Fruit fly (Drosophila melanogaster) whole organism, embryonic: ENCODE results near the gene CG17593.

Source experiments
- CG11093 ChIP-seq: fragments of 200-800 bp; sonication (Bioruptor generic); IDR thresholded peaks from 3 replicates; pipeline ENCODE4 v1.3.6; 2022; ENCODE audit warnings: missing biosample characterization, missing genetic modification characterization
- CG12659 ChIP-seq: fragments of 200-800 bp; sonication (Bioruptor generic); optimal IDR thresholded peaks from 3 replicates; lab custom pipeline; 2017; ENCODE audit warnings: mild to moderate bottlenecking, missing biosample characterization, missing genetic modification reagents, missing genetic modification characterization
- CG12942 ChIP-seq: fragments of 200-800 bp; sonication (Bioruptor generic); optimal IDR thresholded peaks from 3 replicates; lab custom pipeline; 2016; ENCODE audit warnings: missing biosample characterization, missing genetic modification characterization
- CG14050 ChIP-seq: fragments of 200-800 bp; sonication (Bioruptor generic); IDR thresholded peaks from 3 replicates; pipeline ENCODE4 v1.3.6; 2022; ENCODE audit warnings: missing biosample characterization, missing genetic modification characterization
- CG1602 ChIP-seq: fragments of 200-800 bp; sonication (Bioruptor generic); optimal IDR thresholded peaks from 3 replicates; lab custom pipeline; 2016; ENCODE audit warnings: missing biosample characterization, missing genetic modification characterization
- CG1603 ChIP-seq: fragments of 200-800 bp; sonication (Bioruptor generic); optimal IDR thresholded peaks from 2 replicates; lab custom pipeline; 2019; ENCODE audit warnings: missing biosample characterization, mild to moderate bottlenecking, missing genetic modification characterization, moderate library complexity
- CG1832 ChIP-seq: fragments of 200-800 bp; sonication (Bioruptor generic); optimal IDR thresholded peaks from 2 replicates; lab custom pipeline; 2017; ENCODE audit warnings: missing biosample characterization, mild to moderate bottlenecking, missing genetic modification characterization, inconsistent platforms
- CG18599 ChIP-seq: fragments of 200-800 bp; sonication (Bioruptor generic); optimal IDR thresholded peaks from 3 replicates; lab custom pipeline; 2017; ENCODE audit warnings: missing biosample characterization, missing genetic modification characterization, mild to moderate bottlenecking, moderate library complexity, missing genetic modification reagents
- CG18764 ChIP-seq: fragments of 200-800 bp; sonication (Bioruptor generic); optimal IDR thresholded peaks from 3 replicates; lab custom pipeline; 2016; ENCODE audit warnings: missing biosample characterization, missing genetic modification characterization
- CG2199 ChIP-seq: fragments of 200-800 bp; sonication (Bioruptor generic); IDR thresholded peaks from 3 replicates; pipeline ENCODE4 v1.3.6; 2022; ENCODE audit warnings: missing biosample characterization, missing genetic modification characterization
- CG2889 ChIP-seq: fragments of 200-800 bp; sonication (Bioruptor generic); IDR thresholded peaks from 3 replicates; pipeline ENCODE4 v1.3.6; 2022; ENCODE audit warnings: missing biosample characterization, missing genetic modification characterization
- CG3065 ChIP-seq: fragments of 200-800 bp; sonication (Bioruptor generic); optimal IDR thresholded peaks from 2 replicates; lab custom pipeline; 2016; ENCODE audit warnings: missing biosample characterization, missing genetic modification characterization
- CG3407 ChIP-seq: fragments of 200-800 bp; sonication (Bioruptor generic); optimal IDR thresholded peaks from 2 replicates; lab custom pipeline; 2018; ENCODE audit warnings: missing biosample characterization, mild to moderate bottlenecking, missing genetic modification characterization
- CG4404 ChIP-seq: fragments of 200-800 bp; sonication (Bioruptor generic); IDR thresholded peaks from 2 replicates; pipeline ENCODE4 v1.3.6; 2022; ENCODE audit warnings: missing biosample characterization, missing genetic modification characterization
- CG4730 ChIP-seq: fragments of 200-800 bp; sonication (Bioruptor generic); IDR thresholded peaks from 2 replicates; pipeline ENCODE4 v1.3.6; 2022; ENCODE audit warnings: missing biosample characterization, missing genetic modification characterization
- CG6765 ChIP-seq: fragments of 200-800 bp; sonication (Bioruptor generic); optimal IDR thresholded peaks from 3 replicates; lab custom pipeline; 2017; ENCODE audit warnings: missing biosample characterization, mild to moderate bottlenecking, missing genetic modification characterization
- CG7271 ChIP-seq: fragments of 200-800 bp; sonication (Bioruptor generic); optimal IDR thresholded peaks from 2 replicates; lab custom pipeline; 2018; ENCODE audit warnings: missing biosample characterization, mild to moderate bottlenecking, missing genetic modification characterization, moderate library complexity
- CG7839 ChIP-seq: fragments of 200-800 bp; sonication (Bioruptor generic); optimal IDR thresholded peaks from 3 replicates; lab custom pipeline; 2018; ENCODE audit warnings: missing biosample characterization, mild to moderate bottlenecking, missing genetic modification characterization, moderate library complexity
- Camta ChIP-seq: fragments of 200-800 bp; sonication (Bioruptor generic); optimal IDR thresholded peaks from 2 replicates; lab custom pipeline; 2016; ENCODE audit warnings: missing biosample characterization, missing genetic modification characterization
- Dbx ChIP-seq: fragments of 200-800 bp; sonication (Bioruptor generic); IDR thresholded peaks from 3 replicates; pipeline ENCODE4 v1.3.6; 2022; ENCODE audit warnings: missing biosample characterization, missing genetic modification characterization
- Fer2 ChIP-seq: fragments of 200-800 bp; sonication (Bioruptor generic); optimal IDR thresholded peaks from 2 replicates; lab custom pipeline; 2018; ENCODE audit warnings: missing biosample characterization, mild to moderate bottlenecking, missing genetic modification characterization, moderate library complexity
- Fer3 ChIP-seq: fragments of 200-800 bp; sonication (Bioruptor generic); optimal IDR thresholded peaks from 2 replicates; lab custom pipeline; 2018; ENCODE audit warnings: missing biosample characterization, mild to moderate bottlenecking, missing genetic modification characterization, moderate library complexity
- GATAe ChIP-seq: fragments of 200-800 bp; sonication (Bioruptor generic); conservative IDR thresholded peaks from 2 replicates; pipeline ENCODE4 v1.3.6; 2022; ENCODE audit warnings: missing biosample characterization, missing genetic modification characterization
- H15 ChIP-seq: fragments of 200-800 bp; sonication (Bioruptor generic); IDR thresholded peaks from 3 replicates; pipeline ENCODE4 v1.3.6; 2022; ENCODE audit warnings: missing biosample characterization, missing genetic modification characterization
- HLH3B ChIP-seq: fragments of 200-800 bp; sonication (Bioruptor generic); IDR thresholded peaks from 2 replicates; pipeline ENCODE4 v1.3.6; 2022; ENCODE audit warnings: missing biosample characterization, missing genetic modification characterization
- HmgZ ChIP-seq: fragments of 200-800 bp; sonication (Bioruptor generic); optimal IDR thresholded peaks from 2 replicates; lab custom pipeline; 2018; ENCODE audit warnings: missing biosample characterization, mild to moderate bottlenecking, missing genetic modification characterization
- Myb ChIP-seq: fragments of 200-800 bp; sonication (Bioruptor generic); optimal IDR thresholded peaks from 2 replicates; lab custom pipeline; 2016; ENCODE audit warnings: missing biosample characterization, missing genetic modification characterization
- Poxn ChIP-seq: fragments of 200-800 bp; sonication (Bioruptor generic); IDR thresholded peaks from 2 replicates; pipeline ENCODE4 v1.3.6; 2022; ENCODE audit warnings: missing biosample characterization, missing genetic modification characterization
- Ptx1 ChIP-seq: fragments of 200-800 bp; sonication (Bioruptor generic); IDR thresholded peaks from 2 replicates; pipeline ENCODE4 v1.3.6; 2022; ENCODE audit warnings: missing biosample characterization, missing genetic modification characterization
- Xbp1 ChIP-seq: fragments of 200-800 bp; sonication (Bioruptor generic); optimal IDR thresholded peaks from 3 replicates; lab custom pipeline; 2016; ENCODE audit warnings: missing biosample characterization, mild to moderate bottlenecking, missing genetic modification characterization
- aop ChIP-seq: fragments of 200-800 bp; sonication (Bioruptor generic); IDR thresholded peaks from 2 replicates; pipeline ENCODE4 v1.3.6; 2022; ENCODE audit warnings: missing biosample characterization, missing genetic modification characterization
- ara ChIP-seq: fragments of 200-800 bp; sonication (Bioruptor generic); IDR thresholded peaks from 2 replicates; pipeline ENCODE4 v1.3.6; 2022; ENCODE audit warnings: missing biosample characterization, missing genetic modification characterization
- bsh ChIP-seq, 2 experiments: fragments of 200-800 bp; sonication (Bioruptor generic); optimal IDR thresholded peaks; 2 replicates each; lab custom pipeline; 2017 to 2018; ENCODE audit warnings: mild to moderate bottlenecking in 2 of 2, missing biosample characterization in 2 of 2, missing genetic modification characterization in 2 of 2, moderate library complexity in 1 of 2
- danr ChIP-seq: fragments of 200-800 bp; sonication (Bioruptor generic); IDR thresholded peaks from 2 replicates; pipeline ENCODE4 v1.3.6; 2022; ENCODE audit warnings: missing biosample characterization, missing genetic modification characterization
- dysf ChIP-seq: fragments of 200-800 bp; sonication (Bioruptor generic); IDR thresholded peaks from 3 replicates; pipeline ENCODE4 v1.3.6; 2022; ENCODE audit warnings: missing biosample characterization, missing genetic modification characterization
- en ChIP-seq: fragments of 200-800 bp; sonication (Bioruptor generic); optimal IDR thresholded peaks from 2 replicates; lab custom pipeline; 2016; ENCODE audit warnings: missing biosample characterization, missing genetic modification characterization
- eyg ChIP-seq: fragments of 200-800 bp; sonication (Bioruptor generic); optimal IDR thresholded peaks from 3 replicates; lab custom pipeline; 2016; ENCODE audit warnings: missing biosample characterization, missing genetic modification characterization
- grn ChIP-seq: fragments of 200-800 bp; sonication (Bioruptor generic); optimal IDR thresholded peaks from 3 replicates; lab custom pipeline; 2017; ENCODE audit warnings: missing biosample characterization, missing genetic modification characterization
- jumu ChIP-seq: fragments of 200-800 bp; sonication (Bioruptor generic); optimal IDR thresholded peaks from 3 replicates; lab custom pipeline; 2016; ENCODE audit warnings: missing biosample characterization, missing genetic modification characterization
- kay ChIP-seq: fragments of 200-800 bp; sonication (Bioruptor generic); optimal IDR thresholded peaks from 2 replicates; lab custom pipeline; 2016; ENCODE audit warnings: missing biosample characterization, missing genetic modification characterization
- kni ChIP-seq: fragments of 200-800 bp; sonication (Bioruptor generic); optimal IDR thresholded peaks from 3 replicates; lab custom pipeline; 2017; ENCODE audit warnings: mild to moderate bottlenecking, missing biosample characterization, missing genetic modification reagents, missing genetic modification characterization
- odd ChIP-seq: fragments of 200-800 bp; sonication (Bioruptor generic); optimal IDR thresholded peaks from 2 replicates; lab custom pipeline; 2017; ENCODE audit warnings: missing biosample characterization, mild to moderate bottlenecking, missing genetic modification characterization
- pfk ChIP-seq: fragments of 200-800 bp; sonication (Bioruptor generic); optimal IDR thresholded peaks from 2 replicates; lab custom pipeline; 2018; ENCODE audit warnings: missing biosample characterization, mild to moderate bottlenecking, missing genetic modification characterization, moderate library complexity
- repo ChIP-seq: fragments of 200-800 bp; sonication (Bioruptor generic); optimal IDR thresholded peaks from 2 replicates; lab custom pipeline; 2016; ENCODE audit warnings: missing biosample characterization, missing genetic modification characterization
- sim ChIP-seq: fragments of 200-800 bp; sonication (Bioruptor generic); IDR thresholded peaks from 2 replicates; pipeline ENCODE4 v1.3.6; 2022; ENCODE audit warnings: missing biosample characterization, missing genetic modification characterization
- stwl ChIP-seq: fragments of 200-800 bp; sonication (Bioruptor generic); optimal IDR thresholded peaks from 3 replicates; lab custom pipeline; 2018; ENCODE audit warnings: missing biosample characterization, mild to moderate bottlenecking, missing genetic modification characterization, moderate library complexity
- unpg ChIP-seq: fragments of 200-800 bp; sonication (Bioruptor generic); optimal IDR thresholded peaks from 3 replicates; lab custom pipeline; 2018; ENCODE audit warnings: missing biosample characterization, mild to moderate bottlenecking, missing genetic modification characterization, moderate library complexity
- vfl ChIP-seq: fragments of 200-800 bp; sonication (Bioruptor generic); optimal IDR thresholded peaks from 2 replicates; lab custom pipeline; 2016; ENCODE audit warnings: missing biosample characterization, missing genetic modification characterization
- z ChIP-seq: fragments of 200-800 bp; sonication (Bioruptor generic); IDR thresholded peaks from 3 replicates; pipeline ENCODE4 v1.3.6; 2022; ENCODE audit warnings: missing biosample characterization, missing genetic modification characterization
- zf30C ChIP-seq: fragments of 200-800 bp; sonication (Bioruptor generic); optimal IDR thresholded peaks from 3 replicates; lab custom pipeline; 2018; ENCODE audit warnings: missing biosample characterization, mild to moderate bottlenecking, missing genetic modification characterization

CG17593 gene

DNA sequence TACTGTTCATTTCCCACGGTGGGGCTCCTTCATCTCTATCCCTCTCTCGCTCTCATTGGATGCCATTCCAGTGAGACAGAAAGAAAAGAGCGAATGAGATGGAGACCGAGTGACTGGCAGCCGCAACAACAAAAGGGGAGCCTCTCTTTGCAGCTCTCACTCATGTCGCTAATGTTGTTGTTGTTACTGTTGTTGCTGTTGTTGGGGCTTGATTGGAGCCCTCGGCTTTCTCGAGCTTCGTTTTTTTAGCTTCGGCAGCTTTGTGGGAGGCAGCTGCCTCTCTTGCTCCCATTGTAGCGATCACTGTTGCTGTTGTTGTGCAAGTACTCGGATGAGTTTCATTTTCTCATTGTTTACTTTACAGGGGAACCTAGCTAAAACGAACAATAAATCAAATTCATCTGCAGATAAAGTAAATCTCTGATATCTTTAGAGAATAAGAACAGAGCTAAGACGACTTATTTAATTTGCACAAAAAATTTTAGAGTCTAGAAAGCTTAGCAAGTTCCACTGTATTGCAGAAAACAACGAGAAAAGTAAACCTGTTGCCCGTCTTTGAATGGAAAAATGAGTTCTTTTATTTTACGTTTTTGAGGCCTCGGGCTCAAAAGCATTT, 19.7 kb downstream of the CG17593 start (continued):
- TF ChIP-seq dysf (GFP tag; lab: Robert Waterston, UW) = peak; percentile 56
- 0 out of 3 replicates have a peak, but pooled peaks have one; percentile 10 for TF ChIP-seq CG2889 (GFP tag; lab: Robert Waterston, UW)
- TF ChIP-seq ara (GFP tag; lab: Robert Waterston, UW) = peak; percentile 75
- peak; percentile 28 for TF ChIP-seq Fer3 (tag; lab: Kevin White, UChicago)
- no peak for TF ChIP-seq Poxn (GFP tag; lab: Robert Waterston, UW)
- peak; percentile 66 for TF ChIP-seq HLH3B (GFP tag; lab: Robert Waterston, UW)
- TF ChIP-seq en (GFP tag; lab: Kevin White, UChicago) = peak; percentile 4
- TF ChIP-seq unpg (GFP tag; lab: Kevin White, UChicago) = peak; percentile 69
- 0 out of 3 replicates have a peak, but pooled peaks have one; percentile 34 for TF ChIP-seq Dbx (GFP tag; lab: Robert Waterston, UW)
- no peak for TF ChIP-seq CG3065
- TF ChIP-seq GATAe (GFP tag; lab: Robert Waterston, UW) = no peak
- TF ChIP-seq CG7839 = peak; percentile 70
- TF ChIP-seq Camta (GFP tag; lab: Kevin White, UChicago) = peak; percentile 49
- no peak for TF ChIP-seq pfk (GFP tag; lab: Kevin White, UChicago)
- TF ChIP-seq CG1832 (GFP tag; lab: Kevin White, UChicago) = peak; percentile 56
- no peak for TF ChIP-seq grn
- TF ChIP-seq odd = no peak
- TF ChIP-seq CG12659 = peak; percentile 24
- TF ChIP-seq CG6765 (GFP tag; lab: Kevin White, UChicago) = no peak
- peak; percentile 7 for TF ChIP-seq CG3407 (GFP tag; lab: Kevin White, UChicago)
- 0 out of 3 replicates have a peak, but pooled peaks have one; percentile 56 for TF ChIP-seq CG2199 (GFP tag; lab: Robert Waterston, UW)
- TF ChIP-seq eyg (GFP tag; lab: Kevin White, UChicago) = peak; percentile 23
- TF ChIP-seq CG18599 = peak; percentile 2
- TF ChIP-seq stwl = no peak
- TF ChIP-seq CG11093 (GFP tag; lab: Robert Waterston, UW) = peak; percentile 59; the same call in 1 of the 3 replicates
- peak; percentile 28; the same call in 1 of the 3 replicates for TF ChIP-seq CG14050 (GFP tag; lab: Robert Waterston, UW)
- peak; percentile 50 for TF ChIP-seq CG12942
- TF ChIP-seq Fer2 (tag; lab: Kevin White, UChicago) = no peak
- no peak for TF ChIP-seq HmgZ (tag; lab: Kevin White, UChicago)
- TF ChIP-seq CG18764 (GFP tag; lab: Kevin White, UChicago) = peak; percentile 41
- TF ChIP-seq Xbp1 (GFP tag; lab: Kevin White, UChicago) = peak; percentile 67
- 0 out of 2 replicates have a peak, but pooled peaks have one; percentile 10 for TF ChIP-seq sim (GFP tag; lab: Robert Waterston, UW)
- TF ChIP-seq aop (GFP tag; lab: Robert Waterston, UW) = no peak
- peak; percentile 72 to 74 for TF ChIP-seq bsh (GFP tag; optimal IDR thresholded peaks at IDR 0.05; lab: Kevin White, UChicago)
- TF ChIP-seq CG1603 (tag; lab: Kevin White, UChicago) = peak; percentile 49
- peak; percentile 49; the same call in 2 of the 3 replicates for TF ChIP-seq H15 (GFP tag; lab: Robert Waterston, UW)
- peak; percentile 31 for TF ChIP-seq repo (GFP tag; lab: Kevin White, UChicago)
- TF ChIP-seq Ptx1 (GFP tag; lab: Robert Waterston, UW) = peak; percentile 71
- TF ChIP-seq vfl (GFP tag; lab: Kevin White, UChicago) = no peak
- TF ChIP-seq CG7271 (tag; lab: Kevin White, UChicago) = no peak
- peak; percentile 23 for TF ChIP-seq jumu (GFP tag; lab: Kevin White, UChicago)
- TF ChIP-seq CG1602 = peak; percentile 48
- TF ChIP-seq Myb (GFP tag; lab: Kevin White, UChicago) = no peak
- no peak for TF ChIP-seq danr
- peak; percentile 0 for TF ChIP-seq kay (GFP tag; lab: Kevin White, UChicago)
- no peak for TF ChIP-seq kni (GFP tag; lab: Kevin White, UChicago)
- TF ChIP-seq z (GFP tag; lab: Robert Waterston, UW) = peak; percentile 91
- no peak for TF ChIP-seq zf30C (GFP tag; lab: Kevin White, UChicago)
- peak; percentile 28; the same call in 1 of the 2 replicates for TF ChIP-seq CG4730
- no peak for TF ChIP-seq CG4404 (GFP tag; lab: Robert Waterston, UW)
